Worm (Caenorhabditis elegans): ENCODE measurements around the gene T07G12.3.

- TF ChIP-seq ces-1 (GFP tag; optimal IDR thresholded peaks at IDR 0.05), result no peak
- no peak for TF ChIP-seq unc-62 (GFP tag; optimal IDR thresholded peaks at IDR 0.05)
- no peak for TF ChIP-seq snpc-4 (tag; optimal IDR thresholded peaks at IDR 0.05)
Measured at ce11 chrIV:10502345-10502744, 31.4 kb upstream of the T07G12.3 start.

All from whole organism, mixed stage, embryonic.